Fruit fly (Drosophila melanogaster) whole organism, wandering third instar larva: ENCODE data around the gene tal-2A.
A peak's percentile ranks its signal among the peaks of the same experiment; 100 is the strongest.

Experiments used
- Abd-B ChIP-seq: fragments of >200 bp; optimal IDR thresholded peaks from 2 replicates; lab custom pipeline; 2017; ENCODE audit warnings: missing biosample characterization, missing genetic modification characterization
- CG32264 ChIP-seq: fragments of 200-800 bp; sonication (Bioruptor generic); optimal IDR thresholded peaks from 2 replicates; lab custom pipeline; 2016; ENCODE audit warnings: missing biosample characterization, missing genetic modification characterization
- CG9705 ChIP-seq: fragments of 200-800 bp; sonication (Bioruptor generic); optimal IDR thresholded peaks from 2 replicates; lab custom pipeline; 2018; ENCODE audit warnings: missing biosample characterization, mild to moderate bottlenecking, missing genetic modification characterization
- CrebA ChIP-seq: fragments of 200-800 bp; sonication (Bioruptor generic); optimal IDR thresholded peaks from 2 replicates; lab custom pipeline; 2016; ENCODE audit warnings: missing biosample characterization, mild to moderate bottlenecking, missing genetic modification characterization, borderline replicate concordance
- Dfd ChIP-seq: fragments of >200 bp; optimal IDR thresholded peaks from 2 replicates; lab custom pipeline; 2017; ENCODE audit warnings: missing biosample characterization, missing genetic modification characterization
- Dif ChIP-seq: fragments of 200-275, 200-300 bp; sonication (Bioruptor generic); optimal IDR thresholded peaks from 2 replicates; lab custom pipeline; 2018; ENCODE audit warnings: missing biosample characterization, missing genetic modification characterization; ENCODE audit not compliant: partially characterized antibody
- GATAd ChIP-seq: sonication (Bioruptor generic); optimal IDR thresholded peaks from 2 replicates; lab custom pipeline; 2016; ENCODE audit warnings: missing biosample characterization, missing genetic modification characterization
- HLH106 ChIP-seq: fragments of 200-800 bp; optimal IDR thresholded peaks from 3 replicates; lab custom pipeline; 2019; ENCODE audit warnings: missing biosample characterization, mild to moderate bottlenecking, missing genetic modification characterization, moderate library complexity
- Hnf4 ChIP-seq: fragments of 200-800 bp; sonication (Bioruptor generic); optimal IDR thresholded peaks from 2 replicates; lab custom pipeline; 2016; ENCODE audit warnings: missing biosample characterization, mild to moderate bottlenecking, missing genetic modification characterization
- Hr78 ChIP-seq: fragments of >200 bp; optimal IDR thresholded peaks from 2 replicates; lab custom pipeline; 2017; ENCODE audit warnings: missing biosample characterization, missing genetic modification characterization
- Hr83 ChIP-seq: fragments of 200-300 bp; sonication (Bioruptor generic); optimal IDR thresholded peaks from 2 replicates; lab custom pipeline; 2016; ENCODE audit warnings: missing biosample characterization, mild to moderate bottlenecking, missing genetic modification characterization, moderate library complexity; ENCODE audit not compliant: poor library complexity, severe bottlenecking
- Jra ChIP-seq: sonication (Bioruptor generic); optimal IDR thresholded peaks from 2 replicates; lab custom pipeline; 2016; ENCODE audit warnings: missing biosample characterization, missing genetic modification characterization
- Mio ChIP-seq: sonication (Bioruptor generic); optimal IDR thresholded peaks from 2 replicates; lab custom pipeline; 2016; ENCODE audit warnings: missing biosample characterization, missing genetic modification characterization
- Myc ChIP-seq: fragments of >200 bp; optimal IDR thresholded peaks from 2 replicates; lab custom pipeline; 2017
- N ChIP-seq: fragments of >200 bp; optimal IDR thresholded peaks from 2 replicates; lab custom pipeline; 2018; ENCODE audit warnings: missing biosample characterization, missing external identifiers, missing genetic modification characterization
- OdsH ChIP-seq: fragments of 200-800 bp; sonication (Bioruptor generic); optimal IDR thresholded peaks from 2 replicates; lab custom pipeline; 2016; ENCODE audit warnings: missing biosample characterization, mild to moderate bottlenecking, missing genetic modification characterization
- Rel ChIP-seq, 2 experiments: fragments of 200-800 bp; sonication (Bioruptor generic) in 1 of 2; optimal IDR thresholded peaks; 2 replicates in 1 of 2; 3 replicates in 1 of 2; lab custom pipeline; 2016 to 2019; ENCODE audit warnings: mild to moderate bottlenecking in 2 of 2, missing biosample characterization in 2 of 2, missing genetic modification characterization in 2 of 2, moderate library complexity in 1 of 2
- Sp1 ChIP-seq: fragments of 200-800 bp; sonication (Bioruptor generic); optimal IDR thresholded peaks from 3 replicates; lab custom pipeline; 2019; ENCODE audit warnings: missing biosample characterization, mild to moderate bottlenecking, missing genetic modification characterization, moderate library complexity
- Vsx2 ChIP-seq: fragments of 200-300, 225-300 bp; sonication (Bioruptor generic); optimal IDR thresholded peaks from 2 replicates; lab custom pipeline; 2018; ENCODE audit warnings: missing biosample characterization, missing genetic modification characterization; ENCODE audit not compliant: partially characterized antibody
- br ChIP-seq: fragments of 200-800 bp; sonication (Bioruptor generic); optimal IDR thresholded peaks from 2 replicates; lab custom pipeline; 2016; ENCODE audit warnings: missing biosample characterization, missing genetic modification characterization
- brk ChIP-seq: fragments of 200-800 bp; sonication (Bioruptor generic); optimal IDR thresholded peaks from 2 replicates; lab custom pipeline; 2016; ENCODE audit warnings: missing biosample characterization, mild to moderate bottlenecking, missing genetic modification characterization
- dl ChIP-seq, 2 experiments: fragments of 175-275, 200-275 bp in 1 of 2; fragments of 200-275 bp in 1 of 2; sonication (Bioruptor generic); optimal IDR thresholded peaks; lab custom pipeline; 2018; ENCODE audit warnings: mild to moderate bottlenecking in 2 of 2, missing biosample characterization in 2 of 2, missing genetic modification characterization in 2 of 2, moderate library complexity in 2 of 2; ENCODE audit not compliant: partially characterized antibody in 2 of 2, insufficient read depth in 1 of 2
- dmrt93B ChIP-seq: fragments of 200-800 bp; sonication (Bioruptor generic); optimal IDR thresholded peaks from 2 replicates; lab custom pipeline; 2018; ENCODE audit warnings: missing biosample characterization, mild to moderate bottlenecking, missing genetic modification characterization
- dsf ChIP-seq: sonication (Bioruptor generic); optimal IDR thresholded peaks from 2 replicates; lab custom pipeline; 2016; ENCODE audit warnings: missing biosample characterization, missing genetic modification characterization, borderline replicate concordance
- ey ChIP-seq: fragments of 200-800 bp; sonication (Bioruptor generic); optimal IDR thresholded peaks from 2 replicates; lab custom pipeline; 2016; ENCODE audit warnings: missing biosample characterization, missing genetic modification characterization
- foxo ChIP-seq, 2 experiments: fragments of 200-800 bp; sonication (Bioruptor generic); optimal IDR thresholded peaks; 2 replicates in 1 of 2; 3 replicates in 1 of 2; lab custom pipeline; 2016 to 2017; ENCODE audit warnings: missing biosample characterization in 2 of 2, missing genetic modification characterization in 2 of 2
- fru ChIP-seq: fragments of 200-800 bp; sonication (Bioruptor generic); optimal IDR thresholded peaks from 3 replicates; lab custom pipeline; 2016; ENCODE audit warnings: missing biosample characterization, mild to moderate bottlenecking, missing genetic modification characterization
- h ChIP-seq: fragments of 200-800 bp; sonication (Bioruptor generic); optimal IDR thresholded peaks from 3 replicates; lab custom pipeline; 2016; ENCODE audit warnings: missing biosample characterization, mild to moderate bottlenecking, missing genetic modification characterization
- jim ChIP-seq: fragments of 175-275, 200-325 bp; sonication (Bioruptor generic); optimal IDR thresholded peaks from 2 replicates; lab custom pipeline; 2016; ENCODE audit warnings: missing biosample characterization, mild to moderate bottlenecking, missing genetic modification characterization
- lola ChIP-seq: fragments of >200 bp; optimal IDR thresholded peaks from 2 replicates; lab custom pipeline; 2017; ENCODE audit warnings: missing biosample characterization, missing genetic modification characterization
- pan ChIP-seq: fragments of >200 bp; optimal IDR thresholded peaks from 2 replicates; lab custom pipeline; 2017
- psq ChIP-seq: fragments of 200-800 bp; sonication (Bioruptor generic); optimal IDR thresholded peaks from 3 replicates; lab custom pipeline; 2017; ENCODE audit warnings: missing biosample characterization, mild to moderate bottlenecking, missing genetic modification characterization, moderate library complexity
- rgr ChIP-seq: fragments of 200-800 bp; sonication (Bioruptor generic); optimal IDR thresholded peaks from 3 replicates; lab custom pipeline; 2016; ENCODE audit warnings: missing biosample characterization, mild to moderate bottlenecking, missing genetic modification characterization
- sage ChIP-seq: fragments of 200-800 bp; sonication (Bioruptor generic); optimal IDR thresholded peaks from 2 replicates; lab custom pipeline; 2016; ENCODE audit warnings: missing biosample characterization, mild to moderate bottlenecking, missing genetic modification characterization
- sv ChIP-seq: fragments of 200-800 bp; sonication (Bioruptor generic); optimal IDR thresholded peaks from 3 replicates; lab custom pipeline; 2016; ENCODE audit warnings: missing biosample characterization, missing genetic modification characterization
- tai ChIP-seq: sonication (Bioruptor generic); optimal IDR thresholded peaks from 2 replicates; lab custom pipeline; 2016; ENCODE audit warnings: missing biosample characterization, missing genetic modification characterization
- usp ChIP-seq: fragments of >200 bp; optimal IDR thresholded peaks from 2 replicates; lab custom pipeline; 2017; ENCODE audit warnings: missing biosample characterization, missing genetic modification characterization
- woc ChIP-seq: sonication (Bioruptor generic); optimal IDR thresholded peaks from 2 replicates; lab custom pipeline; 2016; ENCODE audit warnings: missing biosample characterization, mild to moderate bottlenecking, missing genetic modification characterization

tal-2A gene

DNA sequence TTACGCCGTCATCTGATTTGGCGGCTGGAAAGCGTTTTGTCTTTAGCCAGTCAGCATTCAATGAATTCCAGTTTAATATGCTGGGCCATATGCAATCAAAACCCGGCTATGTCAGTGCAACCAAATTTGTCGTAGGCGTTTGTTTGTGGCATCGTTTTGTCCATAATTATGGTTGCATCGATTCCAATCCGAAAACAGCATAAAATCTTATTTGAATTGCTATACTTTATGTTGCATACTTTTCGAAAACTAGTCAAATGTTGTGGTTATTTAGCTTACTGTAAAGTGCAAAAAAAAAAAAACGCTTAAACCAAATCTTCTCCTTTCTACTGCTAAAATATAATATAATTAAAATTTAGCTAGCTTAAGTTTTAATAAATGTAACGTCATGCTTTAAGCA lies 29.6 kb downstream of the tal-2A start:
- TF ChIP-seq brk (GFP tag; lab: Kevin White, UChicago), result no peak
- TF ChIP-seq br (GFP tag; lab: Kevin White, UChicago), result no peak
- TF ChIP-seq Mio, result no peak
- TF ChIP-seq Sp1 (GFP tag; lab: Kevin White, UChicago), result no peak
- no peak for TF ChIP-seq sv (GFP tag; lab: Kevin White, UChicago)
- TF ChIP-seq Hr78 (GFP tag; lab: Kevin White, UChicago), result no peak
- TF ChIP-seq Jra, result no peak
- no peak for TF ChIP-seq sage (GFP tag; lab: Kevin White, UChicago)
- no peak for TF ChIP-seq pan
- no peak for TF ChIP-seq HLH106 (tag; lab: Kevin White, UChicago)
- TF ChIP-seq tai (GFP tag; lab: Kevin White, UChicago), result no peak
- no peak for TF ChIP-seq psq (GFP tag; lab: Kevin White, UChicago)
- no peak for TF ChIP-seq foxo (GFP tag; optimal IDR thresholded peaks at IDR 0.05; lab: Kevin White, UChicago)
- TF ChIP-seq OdsH (GFP tag; lab: Kevin White, UChicago), result no peak
- no peak for TF ChIP-seq Hr83 (GFP tag; lab: Kevin White, UChicago)
- no peak for TF ChIP-seq woc (GFP tag; lab: Kevin White, UChicago)
- no peak for TF ChIP-seq N (GFP tag; lab: Kevin White, UChicago)
- TF ChIP-seq usp, result no peak

DNA sequence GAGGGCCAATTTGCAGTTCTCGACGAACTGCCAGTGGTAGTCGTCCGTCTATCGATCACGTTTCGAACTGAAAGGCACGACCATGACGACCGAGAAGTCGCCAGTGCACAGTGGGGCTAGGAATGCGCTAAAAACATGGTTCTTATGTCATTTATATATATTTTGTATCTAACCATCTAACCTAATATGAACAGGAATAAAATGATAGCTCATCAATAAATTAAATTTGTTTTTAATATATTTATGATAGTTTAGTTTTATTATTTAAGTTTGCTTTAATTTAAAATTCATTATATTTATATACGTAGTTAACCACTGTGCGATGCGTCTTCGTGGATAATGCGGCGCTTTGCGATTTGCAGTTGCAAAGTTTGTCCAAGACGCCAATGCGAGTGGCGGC lies 30.7 kb downstream of the tal-2A start:
- TF ChIP-seq Sp1 (GFP tag; lab: Kevin White, UChicago) (peak; percentile 23), ey (GFP tag; lab: Kevin White, UChicago) (peak; percentile 11), tai (GFP tag; lab: Kevin White, UChicago) (no peak), rgr (GFP tag; lab: Kevin White, UChicago) (peak; percentile 53), Dif (GFP tag; lab: Kevin White, UChicago) (no peak), Mio (no peak), woc (GFP tag; lab: Kevin White, UChicago) (peak; percentile 13), foxo (GFP tag; optimal IDR thresholded peaks at IDR 0.05; lab: Kevin White, UChicago) (peak in 1 of 2 experiments; percentile 48), OdsH (GFP tag; lab: Kevin White, UChicago) (peak; percentile 51), Vsx2 (GFP tag; lab: Kevin White, UChicago) (no peak), sage (GFP tag; lab: Kevin White, UChicago) (peak; percentile 2), fru (peak; percentile 27), HLH106 (tag; lab: Kevin White, UChicago) (peak; percentile 12), brk (GFP tag; lab: Kevin White, UChicago) (peak; percentile 47), jim (GFP tag; lab: Kevin White, UChicago) (no peak), psq (GFP tag; lab: Kevin White, UChicago) (peak; percentile 34), Hnf4 (peak; percentile 18), h (GFP tag; lab: Kevin White, UChicago) (peak; percentile 59), dmrt93B (peak; percentile 12), sv (GFP tag; lab: Kevin White, UChicago) (no peak)

dm6 chr3R:13845250-13845699 lies 32.4 kb downstream of the tal-2A start:
- peak; percentile 32 for TF ChIP-seq Hnf4
- no peak for TF ChIP-seq Hr78 (GFP tag; lab: Kevin White, UChicago)
- TF ChIP-seq Myc (lab: Kevin White, UChicago), result no peak
- TF ChIP-seq brk (GFP tag; lab: Kevin White, UChicago), result peak; percentile 52
- no peak for TF ChIP-seq Dif (GFP tag; lab: Kevin White, UChicago)
- TF ChIP-seq GATAd (GFP tag; lab: Kevin White, UChicago), result no peak
- peak; percentile 64 for TF ChIP-seq rgr (GFP tag; lab: Kevin White, UChicago)
- no peak for TF ChIP-seq Vsx2 (GFP tag; lab: Kevin White, UChicago)
- peak; percentile 58 for TF ChIP-seq psq (GFP tag; lab: Kevin White, UChicago)
- no peak for TF ChIP-seq Abd-B (GFP tag; lab: Kevin White, UChicago)
- TF ChIP-seq h (GFP tag; lab: Kevin White, UChicago), result peak; percentile 51
- TF ChIP-seq sage (GFP tag; lab: Kevin White, UChicago), result peak; percentile 37
- no peak for TF ChIP-seq jim (GFP tag; lab: Kevin White, UChicago)
- peak; percentile 12 for TF ChIP-seq fru
- TF ChIP-seq tai (GFP tag; lab: Kevin White, UChicago), result no peak
- TF ChIP-seq CG9705, result no peak
- TF ChIP-seq foxo (GFP tag; optimal IDR thresholded peaks at IDR 0.05; lab: Kevin White, UChicago), result peak in 1 of 2 experiments; percentile 69
- TF ChIP-seq ey (GFP tag; lab: Kevin White, UChicago), result peak; percentile 20
- peak; percentile 77 for TF ChIP-seq Sp1 (GFP tag; lab: Kevin White, UChicago)
- no peak for TF ChIP-seq dsf
- no peak for TF ChIP-seq Rel (GFP tag; optimal IDR thresholded peaks at IDR 0.05; lab: Kevin White, UChicago)
- no peak for TF ChIP-seq Rel (tag; optimal IDR thresholded peaks at IDR 0.05; lab: Kevin White, UChicago)
- no peak for TF ChIP-seq sv (GFP tag; lab: Kevin White, UChicago)
- no peak for TF ChIP-seq Hr83 (GFP tag; lab: Kevin White, UChicago)
- TF ChIP-seq dl (GFP tag; optimal IDR thresholded peaks at IDR 0.05; lab: Kevin White, UChicago; ENCODE audit: insufficient read depth in 1 of 2, partially characterized antibody in 2 of 2), result no peak
- TF ChIP-seq br (GFP tag; lab: Kevin White, UChicago), result peak; percentile 31
- no peak for TF ChIP-seq usp
- peak; percentile 62 for TF ChIP-seq OdsH (GFP tag; lab: Kevin White, UChicago)
- no peak for TF ChIP-seq N (GFP tag; lab: Kevin White, UChicago)
- TF ChIP-seq CG32264 (GFP tag; lab: Kevin White, UChicago), result no peak
- no peak for TF ChIP-seq pan
- peak; percentile 4 for TF ChIP-seq dmrt93B
- peak; percentile 60 for TF ChIP-seq HLH106 (tag; lab: Kevin White, UChicago)
- TF ChIP-seq lola (GFP tag; lab: Kevin White, UChicago), result no peak
- TF ChIP-seq woc (GFP tag; lab: Kevin White, UChicago), result no peak
- no peak for TF ChIP-seq Jra
- no peak for TF ChIP-seq Dfd (GFP tag; lab: Kevin White, UChicago)
- TF ChIP-seq CrebA (GFP tag; lab: Kevin White, UChicago), result no peak
- TF ChIP-seq Mio, result no peak
